Fruit fly (Drosophila melanogaster) whole organism, embryonic: ENCODE measurements around the gene Plap.

ENCODE experiments used
- ATbp ChIP-seq: fragments of 200-800 bp; sonication (Bioruptor generic); optimal IDR thresholded peaks from 2 replicates; lab custom pipeline; 2017; ENCODE audit warnings: missing biosample characterization, mild to moderate bottlenecking, missing genetic modification characterization, missing genetic modification reagents
- Aef1 ChIP-seq: fragments of 200-800 bp; sonication (Bioruptor generic); IDR thresholded peaks from 3 replicates; pipeline ENCODE4 v1.3.6; 2022; ENCODE audit warnings: missing biosample characterization, missing genetic modification characterization
- Atf6 ChIP-seq: fragments of 200-800 bp; sonication (Bioruptor generic); IDR thresholded peaks from 2 replicates; pipeline ENCODE4 v1.3.6; 2022; ENCODE audit warnings: missing biosample characterization, missing genetic modification characterization
- Awh ChIP-seq: fragments of 200-800 bp; sonication (Bioruptor generic); IDR thresholded peaks from 2 replicates; pipeline ENCODE4, ENCODE4 v1.3.6; 2022; ENCODE audit warnings: missing biosample characterization, missing genetic modification characterization
- B-H2 ChIP-seq: fragments of 200-800 bp; sonication (Bioruptor generic); optimal IDR thresholded peaks from 2 replicates; lab custom pipeline; 2018; ENCODE audit warnings: missing biosample characterization, mild to moderate bottlenecking, missing genetic modification characterization
- BtbVII ChIP-seq: fragments of 200-800 bp; sonication (Bioruptor generic); optimal IDR thresholded peaks from 3 replicates; lab custom pipeline; 2017; ENCODE audit warnings: missing biosample characterization, mild to moderate bottlenecking, missing genetic modification characterization
- CG12299 ChIP-seq: fragments of 200-800 bp; sonication (Bioruptor generic); optimal IDR thresholded peaks from 2 replicates; lab custom pipeline; 2018; ENCODE audit warnings: missing biosample characterization, mild to moderate bottlenecking, missing genetic modification characterization
- CG12659 ChIP-seq: fragments of 200-800 bp; sonication (Bioruptor generic); optimal IDR thresholded peaks from 3 replicates; lab custom pipeline; 2017; ENCODE audit warnings: mild to moderate bottlenecking, missing biosample characterization, missing genetic modification reagents, missing genetic modification characterization
- CG17385 ChIP-seq: fragments of 200-800 bp; sonication (Bioruptor generic); optimal IDR thresholded peaks from 3 replicates; lab custom pipeline; 2018; ENCODE audit warnings: missing biosample characterization, mild to moderate bottlenecking, missing genetic modification characterization
- CG17612 ChIP-seq: fragments of 200-800 bp; sonication (Bioruptor generic); IDR thresholded peaks from 2 replicates; pipeline ENCODE4 v1.3.6; 2022; ENCODE audit warnings: missing biosample characterization, missing genetic modification characterization
- CG18764 ChIP-seq: fragments of 200-800 bp; sonication (Bioruptor generic); optimal IDR thresholded peaks from 3 replicates; lab custom pipeline; 2016; ENCODE audit warnings: missing biosample characterization, missing genetic modification characterization
- CG2120 ChIP-seq: fragments of 200-800 bp; sonication (Bioruptor generic); optimal IDR thresholded peaks from 3 replicates; lab custom pipeline; 2016; ENCODE audit warnings: missing biosample characterization, missing genetic modification characterization
- CG2889 ChIP-seq: fragments of 200-800 bp; sonication (Bioruptor generic); IDR thresholded peaks from 3 replicates; pipeline ENCODE4 v1.3.6; 2022; ENCODE audit warnings: missing biosample characterization, missing genetic modification characterization
- CG31441 ChIP-seq: fragments of 200-800 bp; sonication (Bioruptor generic); IDR thresholded peaks from 2 replicates; pipeline ENCODE4 v1.3.6; 2022; ENCODE audit warnings: missing biosample characterization, missing genetic modification characterization
- CG32772 ChIP-seq: fragments of 200-800 bp; sonication (Bioruptor generic); IDR thresholded peaks from 2 replicates; pipeline ENCODE4 v1.3.6; 2022; ENCODE audit warnings: missing biosample characterization, missing genetic modification characterization
- CG33557 ChIP-seq: fragments of 200-800 bp; sonication (Bioruptor generic); optimal IDR thresholded peaks from 2 replicates; lab custom pipeline; 2019; ENCODE audit warnings: missing biosample characterization, mild to moderate bottlenecking, missing genetic modification characterization, moderate library complexity
- CG6272 ChIP-seq: fragments of 200-800 bp; sonication (Bioruptor generic); IDR thresholded peaks from 2 replicates; pipeline ENCODE4 v1.3.6; 2022; ENCODE audit warnings: missing biosample characterization, missing genetic modification characterization
- CG6689 ChIP-seq: fragments of 200-800 bp; sonication (Bioruptor generic); IDR thresholded peaks from 2 replicates; pipeline ENCODE4 v1.3.6; 2022; ENCODE audit warnings: missing biosample characterization, missing genetic modification characterization
- CG7786 ChIP-seq: fragments of 200-800 bp; sonication (Bioruptor generic); optimal IDR thresholded peaks from 2 replicates; lab custom pipeline; 2016; ENCODE audit warnings: missing biosample characterization, missing genetic modification characterization
- CG9876 ChIP-seq: fragments of 200-800 bp; sonication (Bioruptor generic); optimal IDR thresholded peaks from 2 replicates; lab custom pipeline; 2016; ENCODE audit warnings: missing biosample characterization, missing genetic modification characterization
- CkIIα-i1 ChIP-seq: fragments of 200-800 bp; sonication (Bioruptor generic); IDR thresholded peaks from 2 replicates; pipeline ENCODE4 v1.3.6; 2022; ENCODE audit warnings: missing biosample characterization, missing genetic modification characterization
- CoRest ChIP-seq: fragments of 200-800 bp; sonication (Bioruptor generic); optimal IDR thresholded peaks from 3 replicates; lab custom pipeline; 2018; ENCODE audit warnings: missing biosample characterization, mild to moderate bottlenecking, missing genetic modification characterization, moderate library complexity
- Dip3 ChIP-seq: fragments of 200-800 bp; sonication (Bioruptor generic); optimal IDR thresholded peaks from 3 replicates; lab custom pipeline; 2016; ENCODE audit warnings: missing biosample characterization, missing genetic modification characterization
- Fer1 ChIP-seq: fragments of 200-800 bp; sonication (Bioruptor generic); optimal IDR thresholded peaks from 2 replicates; lab custom pipeline; 2017; ENCODE audit warnings: missing biosample characterization, mild to moderate bottlenecking, missing genetic modification characterization
- GATAe ChIP-seq: fragments of 200-800 bp; sonication (Bioruptor generic); conservative IDR thresholded peaks from 2 replicates; pipeline ENCODE4 v1.3.6; 2022; ENCODE audit warnings: missing biosample characterization, missing genetic modification characterization
- Gug ChIP-seq: fragments of 200-800 bp; sonication (Bioruptor generic); IDR thresholded peaks from 4 replicates; pipeline ENCODE4 v1.3.6; 2022; ENCODE audit warnings: missing biosample characterization, missing genetic modification characterization
- HLH3B ChIP-seq: fragments of 200-800 bp; sonication (Bioruptor generic); IDR thresholded peaks from 2 replicates; pipeline ENCODE4 v1.3.6; 2022; ENCODE audit warnings: missing biosample characterization, missing genetic modification characterization
- Hand ChIP-seq: fragments of 200-800 bp; sonication (Bioruptor generic); optimal IDR thresholded peaks from 2 replicates; lab custom pipeline; 2017; ENCODE audit warnings: mild to moderate bottlenecking, missing biosample characterization, missing genetic modification reagents, missing genetic modification characterization
- Hmr ChIP-seq: fragments of 200-800 bp; sonication (Bioruptor generic); optimal IDR thresholded peaks from 3 replicates; lab custom pipeline; 2017; ENCODE audit warnings: mild to moderate bottlenecking, missing biosample characterization, missing genetic modification reagents, missing genetic modification characterization
- Lhr ChIP-seq: fragments of 200-800 bp; sonication (Bioruptor generic); optimal IDR thresholded peaks from 3 replicates; lab custom pipeline; 2017; ENCODE audit warnings: mild to moderate bottlenecking, missing biosample characterization, missing genetic modification reagents, missing genetic modification characterization
- MBD-R2 ChIP-seq: fragments of 200-800 bp; sonication (Bioruptor generic); IDR thresholded peaks from 2 replicates; pipeline ENCODE4 v1.3.6; 2022; ENCODE audit warnings: missing biosample characterization, missing genetic modification characterization
- PHDP ChIP-seq: fragments of 200-800 bp; sonication (Bioruptor generic); optimal IDR thresholded peaks from 3 replicates; lab custom pipeline; 2018; ENCODE audit warnings: missing biosample characterization, mild to moderate bottlenecking, missing genetic modification characterization, moderate library complexity
- Ptx1 ChIP-seq: fragments of 200-800 bp; sonication (Bioruptor generic); IDR thresholded peaks from 2 replicates; pipeline ENCODE4 v1.3.6; 2022; ENCODE audit warnings: missing biosample characterization, missing genetic modification characterization
- YL-1 ChIP-seq: fragments of 200-800 bp; sonication (Bioruptor generic); optimal IDR thresholded peaks from 3 replicates; lab custom pipeline; 2017; ENCODE audit warnings: missing biosample characterization, mild to moderate bottlenecking, missing genetic modification characterization
- bigmax ChIP-seq: fragments of 200-800 bp; sonication (Bioruptor generic); optimal IDR thresholded peaks from 2 replicates; lab custom pipeline; 2018; ENCODE audit warnings: missing biosample characterization, mild to moderate bottlenecking, missing genetic modification characterization
- croc ChIP-seq: fragments of 200-800 bp; sonication (Bioruptor generic); conservative IDR thresholded peaks from 3 replicates; pipeline ENCODE4 v1.3.6; 2022; ENCODE audit warnings: missing biosample characterization, missing genetic modification characterization
- cwo ChIP-seq: fragments of 200-800 bp; sonication (Bioruptor generic); optimal IDR thresholded peaks from 3 replicates; lab custom pipeline; 2017; ENCODE audit warnings: missing biosample characterization, missing genetic modification characterization, mild to moderate bottlenecking, moderate library complexity, missing genetic modification reagents
- danr ChIP-seq: fragments of 200-800 bp; sonication (Bioruptor generic); IDR thresholded peaks from 2 replicates; pipeline ENCODE4 v1.3.6; 2022; ENCODE audit warnings: missing biosample characterization, missing genetic modification characterization
- gce ChIP-seq: fragments of 200-800 bp; sonication (Bioruptor generic); IDR thresholded peaks from 3 replicates; pipeline ENCODE4 v1.3.6; 2022; ENCODE audit warnings: missing biosample characterization, missing genetic modification characterization
- mam ChIP-seq: fragments of 200-800 bp; sonication (Bioruptor generic); optimal IDR thresholded peaks from 3 replicates; lab custom pipeline; 2016; ENCODE audit warnings: missing biosample characterization, missing genetic modification characterization
- odd ChIP-seq: fragments of 200-800 bp; sonication (Bioruptor generic); optimal IDR thresholded peaks from 2 replicates; lab custom pipeline; 2017; ENCODE audit warnings: missing biosample characterization, mild to moderate bottlenecking, missing genetic modification characterization
- prd ChIP-seq, 3 experiments: fragments of >200 bp in 2 of 3; fragments of 200-800 bp in 1 of 3; sonication (Bioruptor generic) in 1 of 3; optimal IDR thresholded peaks in 2 of 3; IDR thresholded peaks in 1 of 3; 2 replicates in 2 of 3; 3 replicates in 1 of 3; pipeline versions ENCODE4 v1.3.6 to Lab custom; 2017 to 2022; ENCODE audit warnings: missing biosample characterization in 1 of 3, missing genetic modification characterization in 1 of 3
- row ChIP-seq: fragments of 200-800 bp; sonication (Bioruptor generic); IDR thresholded peaks from 3 replicates; pipeline ENCODE4 v1.3.6; 2022; ENCODE audit warnings: missing biosample characterization, missing genetic modification characterization
- run ChIP-seq: fragments of 200-800 bp; sonication (Bioruptor generic); optimal IDR thresholded peaks from 3 replicates; lab custom pipeline; 2018; ENCODE audit warnings: missing biosample characterization, mild to moderate bottlenecking, missing genetic modification characterization
- sna ChIP-seq: fragments of 200-800 bp; sonication (Bioruptor generic); IDR thresholded peaks from 2 replicates; pipeline ENCODE4 v1.3.6; 2022; ENCODE audit warnings: missing biosample characterization, missing genetic modification characterization; ENCODE audit not compliant: partially characterized antibody
- sob ChIP-seq: fragments of 200-800 bp; sonication (Bioruptor generic); IDR thresholded peaks from 2 replicates; pipeline ENCODE4 v1.3.6; 2022; ENCODE audit warnings: missing biosample characterization, missing genetic modification characterization
- ssp ChIP-seq: fragments of 200-800 bp; sonication (Bioruptor generic); IDR thresholded peaks from 2 replicates; pipeline ENCODE4 v1.3.6; 2022; ENCODE audit warnings: missing biosample characterization, missing genetic modification characterization
- tgo ChIP-seq: fragments of 200-800 bp; sonication (Bioruptor generic); IDR thresholded peaks from 3 replicates; pipeline ENCODE4 v1.3.6; 2022; ENCODE audit warnings: missing biosample characterization, missing genetic modification characterization
- ttk ChIP-seq: fragments of 200-800 bp; sonication (Bioruptor generic); IDR thresholded peaks from 2 replicates; pipeline ENCODE4 v2.1.2; 2022; ENCODE audit warnings: missing biosample characterization, missing genetic modification characterization
- vfl ChIP-seq: fragments of 200-800 bp; sonication (Bioruptor generic); optimal IDR thresholded peaks from 2 replicates; lab custom pipeline; 2016; ENCODE audit warnings: missing biosample characterization, missing genetic modification characterization

Gene Plap

DNA sequence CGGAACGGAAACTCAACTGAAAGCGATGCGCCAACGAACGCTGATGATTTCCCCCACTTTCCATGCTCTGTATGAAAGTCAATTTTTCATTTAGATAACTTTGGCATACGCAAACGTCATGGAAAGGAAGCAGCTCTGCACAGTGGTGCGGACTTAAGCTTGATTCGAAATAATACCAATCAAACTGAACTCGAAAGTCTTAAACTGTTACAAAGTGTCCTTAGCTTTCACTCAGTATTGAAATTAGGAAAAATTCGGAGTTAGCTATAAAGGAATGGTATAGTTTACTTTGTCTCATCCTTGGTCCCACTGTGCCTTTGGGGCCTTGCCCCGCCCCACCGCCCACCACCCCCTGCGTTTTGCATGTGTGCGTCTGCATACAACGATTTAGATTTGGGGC is 37.3 kb upstream of the Plap start (continued):
- TF ChIP-seq odd, result peak; percentile 24
- TF ChIP-seq ATbp (GFP tag; lab: Kevin White, UChicago), result peak; percentile 62
- TF ChIP-seq CG32772 (GFP tag; lab: Robert Waterston, UW), result peak; percentile 52
- TF ChIP-seq Atf6 (GFP tag; lab: Robert Waterston, UW), result peak; percentile 77
- no peak for TF ChIP-seq danr (GFP tag; lab: Robert Waterston, UW)
- TF ChIP-seq mam (GFP tag; lab: Kevin White, UChicago), result peak; percentile 1
- peak; percentile 69 for TF ChIP-seq HLH3B (GFP tag; lab: Robert Waterston, UW)
- 0 out of 3 replicates have a peak, but pooled peaks have one; percentile 13 for TF ChIP-seq croc
- peak; percentile 84 for TF ChIP-seq Hmr (GFP tag; lab: Kevin White, UChicago)
- TF ChIP-seq Aef1 (GFP tag; lab: Robert Waterston, UW), result peak; percentile 64
- TF ChIP-seq Lhr (GFP tag; lab: Kevin White, UChicago), result no peak
- TF ChIP-seq CG12299 (tag; lab: Kevin White, UChicago), result peak; percentile 42
- TF ChIP-seq prd (optimal IDR thresholded peaks at IDR 0.05; lab: Kevin White, UChicago), result no peak
- TF ChIP-seq prd (GFP tag; IDR thresholded peaks at IDR 0.05; lab: Robert Waterston, UW), result peak; percentile 75
- peak; percentile 59 for TF ChIP-seq PHDP (tag; lab: Kevin White, UChicago)
- peak; percentile 29 for TF ChIP-seq cwo
- peak; percentile 71 for TF ChIP-seq sob
- TF ChIP-seq Fer1 (GFP tag; lab: Kevin White, UChicago), result peak; percentile 57
- peak; percentile 63 for TF ChIP-seq Ptx1 (GFP tag; lab: Robert Waterston, UW)
- 0 out of 2 replicates have a peak, but pooled peaks have one; percentile 44 for TF ChIP-seq CG17612 (GFP tag; lab: Robert Waterston, UW)
- no peak for TF ChIP-seq GATAe (GFP tag; lab: Robert Waterston, UW)
- TF ChIP-seq run (tag; lab: Kevin White, UChicago), result no peak
- TF ChIP-seq B-H2 (GFP tag; lab: Kevin White, UChicago), result no peak
- TF ChIP-seq CG12659 (GFP tag; lab: Kevin White, UChicago), result peak; percentile 51
- no peak for TF ChIP-seq CG33557 (GFP tag; lab: Kevin White, UChicago)
- peak; percentile 33 for TF ChIP-seq CG6689 (GFP tag; lab: Robert Waterston, UW)
- TF ChIP-seq Gug, result peak; percentile 56; the same call in 3 of the 4 replicates
- 0 out of 3 replicates have a peak, but pooled peaks have one; percentile 36 for TF ChIP-seq gce (GFP tag; lab: Robert Waterston, UW)
- peak; percentile 38; the same call in 1 of the 2 replicates for TF ChIP-seq MBD-R2 (GFP tag; lab: Robert Waterston, UW)
- TF ChIP-seq CG6272, result peak; percentile 28; the same call in 1 of the 2 replicates
- 0 out of 2 replicates have a peak, but pooled peaks have one; percentile 19 for TF ChIP-seq ttk (GFP tag; lab: Robert Waterston, UW)
- TF ChIP-seq CG18764, result no peak
- TF ChIP-seq CoRest (tag; lab: Kevin White, UChicago), result peak; percentile 36
- no peak for TF ChIP-seq sna (GFP tag; lab: Robert Waterston, UW)
- peak; percentile 81 for TF ChIP-seq Hand
- TF ChIP-seq CG2120 (GFP tag; lab: Kevin White, UChicago), result peak; percentile 80
- peak; percentile 57; the same call in 1 of the 3 replicates for TF ChIP-seq CG2889
- peak; percentile 37; the same call in 1 of the 2 replicates for TF ChIP-seq ssp (GFP tag; lab: Robert Waterston, UW)
- TF ChIP-seq bigmax (GFP tag; lab: Kevin White, UChicago), result no peak
- TF ChIP-seq Dip3 (GFP tag; lab: Kevin White, UChicago), result peak; percentile 24
- TF ChIP-seq YL-1, result no peak
- peak; percentile 63 for TF ChIP-seq CG17385 (GFP tag; lab: Kevin White, UChicago)
- TF ChIP-seq Awh (GFP tag; lab: Robert Waterston, UW), result 0 out of 2 replicates have a peak, but pooled peaks have one; percentile 56
- peak; percentile 54; the same call in 2 of the 3 replicates for TF ChIP-seq tgo (GFP tag; lab: Robert Waterston, UW)
- TF ChIP-seq row, result peak; percentile 77; the same call in 2 of the 3 replicates
- TF ChIP-seq CG31441 (GFP tag; lab: Robert Waterston, UW), result peak; percentile 30; the same call in 1 of the 2 replicates
- TF ChIP-seq CG7786 (GFP tag; lab: Kevin White, UChicago), result peak; percentile 42
- TF ChIP-seq BtbVII (GFP tag; lab: Kevin White, UChicago), result peak; percentile 1
- TF ChIP-seq CG9876 (GFP tag; lab: Kevin White, UChicago), result no peak
- peak; percentile 20 for TF ChIP-seq vfl
- TF ChIP-seq CkIIα-i1, result 0 out of 2 replicates have a peak, but pooled peaks have one; percentile 20
